Fruit fly (Drosophila melanogaster): ENCODE data around the gene D19B.

Gene D19B

DNA sequence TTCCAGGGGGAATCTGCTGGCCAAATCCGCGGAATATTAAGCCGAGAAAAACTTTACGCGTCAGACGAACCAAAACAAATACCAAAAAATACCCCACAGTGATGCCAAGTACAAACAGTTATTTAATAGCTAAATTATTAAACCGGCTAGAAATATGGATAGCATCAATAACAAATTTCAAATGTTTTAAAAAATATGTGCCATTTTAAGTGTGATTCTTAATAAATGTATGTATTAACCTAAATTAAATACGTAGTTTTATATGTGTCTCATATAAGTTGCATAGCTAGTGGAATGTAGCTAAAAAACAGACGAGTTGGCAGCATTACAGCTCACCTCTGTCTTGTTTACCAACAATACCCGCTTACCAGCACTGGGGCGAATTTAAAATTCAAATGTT, 2.9 kb downstream of the D19B start, which contains the start of gene CG10274 (continued):
- TF ChIP-seq fd102C (GFP tag; optimal IDR thresholded peaks at IDR 0.05) (peak; percentile 37), cas (GFP tag; IDR thresholded peaks at IDR 0.05) (no peak), Ets65A (GFP tag) (peak; percentile 98), Side (GFP tag; optimal IDR thresholded peaks at IDR 0.05) (peak; percentile 58), jigr1 (GFP tag; IDR thresholded peaks at IDR 0.05) (no peak), toy (GFP tag; IDR thresholded peaks at IDR 0.05) (no peak), nerfin-1 (tag; optimal IDR thresholded peaks at IDR 0.05) (peak; percentile 81), Med (GFP tag) (peak; percentile 93), tap (tag; optimal IDR thresholded peaks at IDR 0.05) (no peak), CG6813 (GFP tag; optimal IDR thresholded peaks at IDR 0.05) (no peak), CG1603 (tag; optimal IDR thresholded peaks at IDR 0.05) (no peak), dpn (GFP tag; optimal IDR thresholded peaks at IDR 0.05) (peak; percentile 72 to 81), slou (GFP tag; optimal IDR thresholded peaks at IDR 0.05) (peak; percentile 76), CG34224 (GFP tag; IDR thresholded peaks at IDR 0.05; ENCODE audit: partially characterized antibody) (no peak), Fer3 (tag; optimal IDR thresholded peaks at IDR 0.05) (peak; percentile 73), CG12769 (tag; optimal IDR thresholded peaks at IDR 0.05) (no peak), gce (GFP tag; IDR thresholded peaks at IDR 0.05) (no peak), mam (GFP tag; optimal IDR thresholded peaks at IDR 0.05) (peak; percentile 80), da (GFP tag; optimal IDR thresholded peaks at IDR 0.05) (peak; percentile 30), Hr3 (GFP tag; optimal IDR thresholded peaks at IDR 0.05) (peak; percentile 80), hth (optimal IDR thresholded peaks at IDR 0.05) (no peak), vnd (GFP tag; IDR thresholded peaks at IDR 0.05; ENCODE audit: partially characterized antibody) (no peak), Ada2b (GFP tag; IDR thresholded peaks at IDR 0.05) (peak; percentile 60), Usf (GFP tag; optimal IDR thresholded peaks at IDR 0.05) (peak; percentile 47), CG13287 (GFP tag; IDR thresholded peaks at IDR 0.05; ENCODE audit: partially characterized antibody) (no peak; the same call in 1 of the 2 replicates), Hsf (GFP tag; optimal IDR thresholded peaks at IDR 0.05) (peak; percentile 87), CG18476 (GFP tag; optimal IDR thresholded peaks at IDR 0.05) (peak; percentile 44), CG13624 (GFP tag; optimal IDR thresholded peaks at IDR 0.05) (peak; percentile 79), pzg (GFP tag; optimal IDR thresholded peaks at IDR 0.05) (peak; percentile 65), Sry-β (GFP tag; optimal IDR thresholded peaks at IDR 0.05) (peak; percentile 100), CG4328 (GFP tag; optimal IDR thresholded peaks at IDR 0.05) (peak; percentile 50), MTF-1 (GFP tag; optimal IDR thresholded peaks at IDR 0.05; ENCODE audit: borderline replicate concordance) (no peak), Jarid2 (GFP tag; optimal IDR thresholded peaks at IDR 0.05) (no peak), onecut (GFP tag; IDR thresholded peaks at IDR 0.05) (no peak), bab2 (GFP tag; optimal IDR thresholded peaks at IDR 0.05) (peak; percentile 67), Eip74EF (GFP tag; optimal IDR thresholded peaks at IDR 0.05) (no peak), yki (optimal IDR thresholded peaks at IDR 0.05) (no peak), CG11723 (GFP tag; optimal IDR thresholded peaks at IDR 0.05) (no peak), dan (GFP tag; IDR thresholded peaks at IDR 0.05) (no peak), Elba2 (GFP tag; optimal IDR thresholded peaks at IDR 0.05) (peak; percentile 50), crol (GFP tag; IDR thresholded peaks at IDR 0.05) (no peak), schlank (tag; optimal IDR thresholded peaks at IDR 0.05) (no peak), CG4707 (GFP tag; optimal IDR thresholded peaks at IDR 0.05) (no peak), Poxn (GFP tag; IDR thresholded peaks at IDR 0.05) (no peak), CG30403 (GFP tag; optimal IDR thresholded peaks at IDR 0.05) (peak; percentile 90), Drgx (GFP tag; IDR thresholded peaks at IDR 0.05) (peak; percentile 37; the same call in 1 of the 2 replicates), CG1832 (GFP tag; optimal IDR thresholded peaks at IDR 0.05) (no peak), CG10543 (GFP tag; optimal IDR thresholded peaks at IDR 0.05) (peak; percentile 72), crc (GFP tag; optimal IDR thresholded peaks at IDR 0.05) (peak; percentile 44), stwl (tag; optimal IDR thresholded peaks at IDR 0.05) (peak; percentile 90), sim (GFP tag; IDR thresholded peaks at IDR 0.05) (no peak), ken (GFP tag; IDR thresholded peaks at IDR 0.05) (peak; percentile 55; the same call in 2 of the 3 replicates)

Measured in whole organism, embryonic.